Worm (Caenorhabditis elegans) whole organism, L1 larva: ENCODE results near the gene lin-24.

Source experiments
- aly-2 ChIP-seq: fragments of 150-350 bp; optimal IDR thresholded peaks from 2 replicates; lab custom pipeline; 2014; ENCODE audit warnings: missing biosample characterization, missing genetic modification characterization
- ama-1 ChIP-seq: fragments of 150-350 bp; optimal IDR thresholded peaks from 2 replicates; lab custom pipeline; 2014
- blmp-1 ChIP-seq: fragments of 150-350 bp; optimal IDR thresholded peaks from 2 replicates; lab custom pipeline; 2014; ENCODE audit warnings: missing biosample characterization, missing genetic modification characterization
- ceh-63 ChIP-seq: fragments of 200-800 bp; sonication (Bioruptor generic); optimal IDR thresholded peaks from 2 replicates; lab custom pipeline; 2018; ENCODE audit warnings: mild to moderate bottlenecking, missing genetic modification characterization, missing compliant biosample characterization
- lin-39 ChIP-seq: fragments of 150-350 bp; optimal IDR thresholded peaks from 2 replicates; lab custom pipeline; 2014; ENCODE audit warnings: missing biosample characterization, missing genetic modification reagents, missing genetic modification characterization
- mdl-1 ChIP-seq, 2 experiments: fragments of 150-350 bp; optimal IDR thresholded peaks; 2 replicates each; lab custom pipeline; 2014 to 2017; ENCODE audit warnings: missing biosample characterization in 2 of 2, missing genetic modification characterization in 2 of 2, inconsistent platforms in 1 of 2
- nhr-11 ChIP-seq: fragments of 150-350 bp; optimal IDR thresholded peaks from 2 replicates; lab custom pipeline; 2014; ENCODE audit warnings: missing biosample characterization, missing genetic modification characterization
- skn-1 ChIP-seq: fragments of 150-350 bp; optimal IDR thresholded peaks from 2 replicates; lab custom pipeline; 2014; ENCODE audit warnings: missing biosample characterization, missing genetic modification characterization
- tbx-2 ChIP-seq: sonication (generic microtip); optimal IDR thresholded peaks from 2 replicates; lab custom pipeline; 2016; ENCODE audit warnings: missing genetic modification characterization, missing compliant biosample characterization
- unc-62 ChIP-seq: fragments of 150-350 bp; optimal IDR thresholded peaks from 2 replicates; lab custom pipeline; 2014; ENCODE audit warnings: missing biosample characterization, missing genetic modification reagents, missing genetic modification characterization

DNA sequence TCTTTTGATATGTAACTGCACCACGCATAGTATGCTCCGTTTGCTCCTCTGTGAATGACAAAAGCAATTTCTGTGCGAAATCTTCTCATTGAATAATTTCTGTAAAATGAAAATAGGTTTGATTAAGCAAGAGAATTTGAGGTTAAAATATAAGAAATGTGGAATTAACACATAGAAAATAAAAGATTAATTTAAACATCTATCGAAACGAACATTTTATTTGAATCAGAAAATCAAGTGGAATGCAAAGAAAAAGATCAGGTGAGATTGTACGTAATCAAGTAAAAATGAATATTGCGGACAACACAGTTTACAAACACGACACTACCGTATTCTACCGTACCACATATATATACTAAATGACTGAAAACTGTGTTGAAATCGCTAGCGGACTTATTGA, 11.7 kb downstream of the lin-24 start, which contains the start of gene B0001.8:
- TF ChIP-seq ceh-63 (no peak), ama-1 (lab: Kevin White, UChicago) (no peak), nhr-11 (tag; lab: Kevin White, UChicago) (no peak), blmp-1 (tag; lab: Kevin White, UChicago) (no peak), tbx-2 (tag; lab: Kevin White, UChicago) (no peak), skn-1 (tag; lab: Kevin White, UChicago) (no peak), lin-39 (tag; lab: Kevin White, UChicago) (no peak), aly-2 (tag; lab: Kevin White, UChicago) (no peak), unc-62 (GFP tag; lab: Kevin White, UChicago) (no peak), mdl-1 (tag; optimal IDR thresholded peaks at IDR 0.05; lab: Kevin White, UChicago) (no peak)
